Worm (Caenorhabditis elegans): ENCODE data around the gene F23H11.4.

The F23H11.4 gene

DNA sequence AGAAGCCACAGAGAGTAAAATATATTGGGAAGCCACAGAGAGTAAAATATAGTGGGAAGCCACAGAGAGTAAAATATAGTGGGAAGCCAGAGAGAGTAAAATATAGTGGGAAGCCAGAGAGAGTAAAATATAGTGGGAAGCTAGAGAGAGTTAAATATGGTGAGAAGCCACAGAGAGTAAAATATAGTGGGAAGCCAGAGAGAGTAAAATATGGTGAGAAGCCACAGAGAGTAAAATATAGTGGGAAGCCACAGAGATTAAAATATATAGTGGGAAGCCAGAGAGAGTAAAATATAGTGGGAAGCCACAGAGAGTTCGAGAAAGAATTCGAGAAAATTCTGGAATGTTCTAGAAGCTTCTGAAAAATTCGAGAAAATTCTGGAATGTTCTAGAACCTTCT lies 24.1 kb upstream of the F23H11.4 start (continued):
- TF ChIP-seq Y22D7AL.16 (tag; optimal IDR thresholded peaks at IDR 0.05) (peak; percentile 97), mec-3 (tag; optimal IDR thresholded peaks at IDR 0.05; ENCODE audit: borderline replicate concordance) (peak; percentile 76), unc-86 (tag; optimal IDR thresholded peaks at IDR 0.05) (peak; percentile 35), ceh-48 (tag; optimal IDR thresholded peaks at IDR 0.05) (peak; percentile 74), ttx-3 (tag; optimal IDR thresholded peaks at IDR 0.05) (peak; percentile 41), C38D4.7 (GFP tag; optimal IDR thresholded peaks at IDR 0.05) (peak; percentile 66)

- TF ChIP-seq pros-1 (tag; optimal IDR thresholded peaks at IDR 0.05) (no peak), nhr-232 (tag; optimal IDR thresholded peaks at IDR 0.05) (no peak), ceh-30 (tag; optimal IDR thresholded peaks at IDR 0.05) (no peak), elt-4 (tag; optimal IDR thresholded peaks at IDR 0.05) (no peak), ceh-45 (GFP tag; IDR thresholded peaks at IDR 0.05) (no peak), ceh-24 (tag; optimal IDR thresholded peaks at IDR 0.05) (no peak), ama-1 (optimal IDR thresholded peaks at IDR 0.05) (no peak), ceh-31 (tag; optimal IDR thresholded peaks at IDR 0.05) (no peak), ttx-3 (tag; optimal IDR thresholded peaks at IDR 0.05) (no peak), hlh-6 (tag; optimal IDR thresholded peaks at IDR 0.05) (no peak), ceh-9 (tag; optimal IDR thresholded peaks at IDR 0.05) (no peak), hlh-15 (tag; optimal IDR thresholded peaks at IDR 0.05) (no peak), rnt-1 (tag; optimal IDR thresholded peaks at IDR 0.05) (no peak), hlh-13 (GFP tag; optimal IDR thresholded peaks at IDR 0.05) (no peak), pha-4 (tag; optimal IDR thresholded peaks at IDR 0.05) (no peak), pax-1 (tag; optimal IDR thresholded peaks at IDR 0.05) (no peak)
These were observed 18.9 kb upstream of the F23H11.4 start, which contains the start of gene pef-1 for ce11 chrIII:926216-926615. Gene pef-1, minus strand, starts transcription at chrIII:926316.

DNA sequence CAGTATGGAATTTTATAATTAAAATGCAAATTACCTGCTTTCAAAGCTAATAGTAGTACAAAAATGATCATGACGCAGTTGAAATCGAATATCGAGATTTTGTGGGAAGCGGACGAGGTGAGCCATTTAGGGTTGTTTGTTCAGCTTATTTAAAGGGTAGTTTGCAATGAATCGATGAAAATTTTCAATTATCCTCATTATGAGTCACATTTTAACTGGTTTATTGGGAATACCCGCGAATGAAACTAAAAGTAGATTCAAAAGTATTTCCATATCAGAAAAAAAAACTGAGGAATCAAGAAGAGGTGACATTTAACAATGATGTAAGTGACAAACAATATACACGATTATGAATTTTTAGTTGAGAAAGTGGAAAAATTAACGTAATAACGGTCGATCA lies 12.0 kb upstream of the F23H11.4 start, which contains the start of gene F23H11.7:
TSS of gene F23H11.7 (minus strand) at position 101 of the 400 bp plus-strand sequence.
- TF ChIP-seq mec-3 (tag; optimal IDR thresholded peaks at IDR 0.05; ENCODE audit: borderline replicate concordance) = no peak
- TF ChIP-seq unc-55 (GFP tag; optimal IDR thresholded peaks at IDR 0.05) = no peak
- no peak for TF ChIP-seq ceh-45 (GFP tag; IDR thresholded peaks at IDR 0.05)
- no peak for TF ChIP-seq ceh-19 (GFP tag; optimal IDR thresholded peaks at IDR 0.05)
- no peak for TF ChIP-seq ceh-24 (tag; optimal IDR thresholded peaks at IDR 0.05)
- no peak for TF ChIP-seq hlh-15 (tag; optimal IDR thresholded peaks at IDR 0.05)
- TF ChIP-seq syd-9 (tag; optimal IDR thresholded peaks at IDR 0.05) = no peak

- TF ChIP-seq tbx-7 (tag; optimal IDR thresholded peaks at IDR 0.05) (no peak), nhr-232 (tag; optimal IDR thresholded peaks at IDR 0.05) (no peak)
These were observed 9.6 kb upstream of the F23H11.4 start, which contains the start of gene idpp-13 for ce11 chrIII:916897-917296. Gene idpp-13, minus strand, starts transcription at chrIII:916997.

ce11 chrIII:910540-911311 lies 3.4 kb upstream of the F23H11.4 start, which contains the start of the genes F23H11.5 and bra-2:
Gene F23H11.5, minus strand, starts transcription at chrIII:910590.
Gene bra-2, plus strand, starts transcription at chrIII:911261.
- TF ChIP-seq ceh-48 (tag; optimal IDR thresholded peaks at IDR 0.05) = peak; percentile 57
- TF ChIP-seq T23F11.4 (GFP tag; optimal IDR thresholded peaks at IDR 0.05) = no peak

DNA sequence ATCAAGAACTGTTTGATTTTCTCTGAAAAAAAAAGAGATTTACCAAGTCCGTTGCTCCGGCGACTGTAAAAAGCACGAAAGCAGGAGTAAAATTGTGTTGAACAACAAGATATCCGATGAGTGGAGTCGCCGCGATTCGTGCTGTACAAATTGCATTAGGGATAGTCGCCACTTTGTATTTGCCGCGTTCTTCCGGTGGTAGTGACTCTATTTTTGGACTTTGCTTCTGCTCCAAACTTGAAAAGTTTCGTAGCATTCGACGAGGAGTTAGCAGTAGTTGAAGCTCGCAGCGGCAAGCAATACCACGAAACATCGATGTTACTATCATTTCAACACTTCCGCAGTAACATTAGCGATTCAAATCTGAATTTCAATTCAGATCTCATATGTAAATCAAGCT lies 2.2 kb upstream of the F23H11.4 start, which contains the start of gene crls-1:
TSS of gene crls-1 (minus strand) at position 363 of the 400 bp plus-strand sequence.
- TF ChIP-seq tbx-2 (tag; optimal IDR thresholded peaks at IDR 0.05) (no peak), pha-4 (tag; optimal IDR thresholded peaks at IDR 0.05) (no peak), K09A11.1 (tag; optimal IDR thresholded peaks at IDR 0.05; ENCODE audit: insufficient read depth) (no peak), unc-3 (GFP tag; conservative IDR thresholded peaks at IDR 0.05) (no peak), unc-3 (tag; optimal IDR thresholded peaks at IDR 0.05) (no peak), hlh-8 (tag; optimal IDR thresholded peaks at IDR 0.05) (no peak), K02D7.2 (tag; optimal IDR thresholded peaks at IDR 0.05) (no peak), unc-42 (tag; optimal IDR thresholded peaks at IDR 0.05) (no peak), ceh-24 (tag; optimal IDR thresholded peaks at IDR 0.05) (no peak), ttx-3 (tag; optimal IDR thresholded peaks at IDR 0.05) (no peak), C38D4.7 (GFP tag; optimal IDR thresholded peaks at IDR 0.05) (no peak), ahr-1 (tag; optimal IDR thresholded peaks at IDR 0.05) (no peak), ztf-16 (tag; optimal IDR thresholded peaks at IDR 0.05) (no peak), ref-2 (tag; optimal IDR thresholded peaks at IDR 0.05) (no peak), fax-1 (tag; optimal IDR thresholded peaks at IDR 0.05) (no peak), ceh-45 (GFP tag; IDR thresholded peaks at IDR 0.05) (no peak), C08G9.2 (tag; optimal IDR thresholded peaks at IDR 0.05) (no peak)

Data from whole organism, late embryonic.